Fruit fly (Drosophila melanogaster) whole organism, adult: ENCODE measurements around the gene CG14715.

ENCODE experiments used
- CG11617 ChIP-seq: fragments of 200-800 bp; sonication (Bioruptor generic); optimal IDR thresholded peaks from 2 replicates; lab custom pipeline; 2017; ENCODE audit warnings: mild to moderate bottlenecking, missing biosample characterization, missing genetic modification reagents, missing genetic modification characterization
- CG12768 ChIP-seq: fragments of 200-800 bp; sonication (Bioruptor generic); optimal IDR thresholded peaks from 2 replicates; lab custom pipeline; 2017; ENCODE audit warnings: missing biosample characterization, missing genetic modification characterization, mild to moderate bottlenecking, moderate library complexity, missing genetic modification reagents
- CG14711 ChIP-seq: fragments of 200-800 bp; sonication (Bioruptor generic); optimal IDR thresholded peaks from 2 replicates; lab custom pipeline; 2018; ENCODE audit warnings: missing biosample characterization, mild to moderate bottlenecking, missing genetic modification characterization, moderate library complexity
- CG1620 ChIP-seq: fragments of 200-800 bp; sonication (Bioruptor generic); optimal IDR thresholded peaks from 2 replicates; lab custom pipeline; 2016; ENCODE audit warnings: missing biosample characterization, missing genetic modification characterization
- CG33017 ChIP-seq: fragments of 200-800 bp; sonication (Bioruptor generic); optimal IDR thresholded peaks from 2 replicates; lab custom pipeline; 2018; ENCODE audit warnings: missing biosample characterization, mild to moderate bottlenecking, missing genetic modification characterization, moderate library complexity
- CG5204 ChIP-seq: fragments of 200-800 bp; sonication (Bioruptor generic); optimal IDR thresholded peaks from 2 replicates; lab custom pipeline; 2016; ENCODE audit warnings: missing biosample characterization, missing genetic modification characterization
- CG7045 ChIP-seq: fragments of 200-800 bp; sonication (Bioruptor generic); optimal IDR thresholded peaks from 2 replicates; lab custom pipeline; 2017; ENCODE audit warnings: missing biosample characterization, mild to moderate bottlenecking, missing genetic modification characterization
- CG7101 ChIP-seq: fragments of 200-800 bp; sonication (Bioruptor generic); optimal IDR thresholded peaks from 2 replicates; lab custom pipeline; 2018; ENCODE audit warnings: missing biosample characterization, mild to moderate bottlenecking, missing genetic modification characterization, moderate library complexity
- Clk ChIP-seq: fragments of 200-800 bp; sonication (Bioruptor generic); optimal IDR thresholded peaks from 2 replicates; lab custom pipeline; 2017; ENCODE audit warnings: missing biosample characterization, missing genetic modification characterization
- Crg-1 ChIP-seq: fragments of 200-800 bp; sonication (Bioruptor generic); optimal IDR thresholded peaks from 2 replicates; lab custom pipeline; 2016; ENCODE audit warnings: missing biosample characterization, missing genetic modification characterization
- Hr96 ChIP-seq: fragments of 200-800 bp; sonication (Bioruptor generic); optimal IDR thresholded peaks from 2 replicates; lab custom pipeline; 2016; ENCODE audit warnings: missing biosample characterization, missing genetic modification characterization
- Mnt ChIP-seq: fragments of 200-800 bp; sonication (Bioruptor generic); optimal IDR thresholded peaks from 2 replicates; lab custom pipeline; 2016; ENCODE audit warnings: missing biosample characterization, mild to moderate bottlenecking, missing genetic modification characterization
- bab1 ChIP-seq: fragments of 200-800 bp; sonication (Bioruptor generic); optimal IDR thresholded peaks from 3 replicates; lab custom pipeline; 2019; ENCODE audit warnings: missing biosample characterization, mild to moderate bottlenecking, missing genetic modification characterization, moderate library complexity
- cic ChIP-seq: fragments of 200-800 bp; sonication (Bioruptor generic); optimal IDR thresholded peaks from 2 replicates; lab custom pipeline; 2017; ENCODE audit warnings: missing biosample characterization, mild to moderate bottlenecking, missing genetic modification characterization, moderate library complexity
- cnc ChIP-seq, 2 experiments: fragments of >200 bp; optimal IDR thresholded peaks; 2 replicates each; lab custom pipeline; 2017
- kay ChIP-seq: fragments of 200-800 bp; sonication (Bioruptor generic); peaks from one replicate; lab custom pipeline; 2016; ENCODE audit warnings: missing biosample characterization, missing genetic modification characterization, borderline replicate concordance
- ovo ChIP-seq: fragments of 200-800 bp; sonication (Bioruptor generic); optimal IDR thresholded peaks from 2 replicates; lab custom pipeline; 2016; ENCODE audit warnings: missing biosample characterization, missing genetic modification characterization
- pad ChIP-seq: fragments of 200-800 bp; sonication (Bioruptor generic); optimal IDR thresholded peaks from 3 replicates; lab custom pipeline; 2017; ENCODE audit warnings: missing biosample characterization, missing genetic modification characterization, mild to moderate bottlenecking, moderate library complexity, missing genetic modification reagents
- tj ChIP-seq: fragments of 200-800 bp; sonication (Bioruptor generic); optimal IDR thresholded peaks from 3 replicates; lab custom pipeline; 2017; ENCODE audit warnings: missing biosample characterization, mild to moderate bottlenecking, missing genetic modification characterization, moderate library complexity
- toe ChIP-seq: fragments of 200-800 bp; sonication (Bioruptor generic); optimal IDR thresholded peaks from 2 replicates; lab custom pipeline; 2016; ENCODE audit warnings: missing biosample characterization, missing genetic modification characterization

Gene CG14715

DNA sequence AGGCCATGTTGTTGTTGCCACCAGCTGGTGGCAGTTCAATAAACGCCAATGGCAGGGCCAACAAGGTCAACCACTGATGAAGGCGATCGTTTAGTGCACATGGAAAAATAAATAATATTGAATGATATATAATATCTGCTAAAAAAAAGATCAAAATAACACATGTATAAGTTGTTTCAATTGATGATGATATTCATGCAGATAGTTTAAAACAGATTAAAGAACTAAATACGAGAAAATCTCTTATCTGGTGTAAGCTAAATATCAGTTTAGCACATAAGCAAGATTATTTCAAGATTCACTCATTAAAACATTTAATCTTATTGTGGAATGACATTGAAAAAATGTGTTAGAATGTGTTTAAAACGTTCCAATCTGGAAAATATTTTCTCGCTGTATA lies 10.6 kb upstream of the CG14715 start:
- TF ChIP-seq Mnt (GFP tag; lab: Kevin White, UChicago) (no peak), CG5204 (no peak), CG11617 (GFP tag; lab: Kevin White, UChicago) (no peak), CG7045 (GFP tag; lab: Kevin White, UChicago) (no peak)

DNA sequence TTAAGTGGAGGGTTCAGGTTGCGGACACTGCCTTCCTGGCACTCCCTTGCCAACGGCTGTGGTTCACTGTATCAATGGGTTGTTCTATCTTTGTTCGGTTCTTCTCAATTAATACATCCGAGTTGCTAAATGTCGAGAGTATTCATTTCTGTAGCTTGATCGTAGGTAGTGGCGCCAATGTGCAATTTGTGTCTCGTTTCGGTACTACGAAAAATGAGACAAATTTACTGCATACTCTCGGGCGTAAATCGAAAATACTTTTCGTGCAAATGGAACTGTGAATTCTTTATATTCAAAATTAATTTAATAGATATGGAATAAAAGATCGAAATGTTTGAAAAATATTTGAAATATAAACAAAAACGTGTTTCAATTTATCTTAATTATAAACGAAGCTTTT lies 8.5 kb upstream of the CG14715 start:
- TF ChIP-seq CG7101 (tag; lab: Kevin White, UChicago), result no peak
- TF ChIP-seq bab1, result peak; percentile 47

DNA sequence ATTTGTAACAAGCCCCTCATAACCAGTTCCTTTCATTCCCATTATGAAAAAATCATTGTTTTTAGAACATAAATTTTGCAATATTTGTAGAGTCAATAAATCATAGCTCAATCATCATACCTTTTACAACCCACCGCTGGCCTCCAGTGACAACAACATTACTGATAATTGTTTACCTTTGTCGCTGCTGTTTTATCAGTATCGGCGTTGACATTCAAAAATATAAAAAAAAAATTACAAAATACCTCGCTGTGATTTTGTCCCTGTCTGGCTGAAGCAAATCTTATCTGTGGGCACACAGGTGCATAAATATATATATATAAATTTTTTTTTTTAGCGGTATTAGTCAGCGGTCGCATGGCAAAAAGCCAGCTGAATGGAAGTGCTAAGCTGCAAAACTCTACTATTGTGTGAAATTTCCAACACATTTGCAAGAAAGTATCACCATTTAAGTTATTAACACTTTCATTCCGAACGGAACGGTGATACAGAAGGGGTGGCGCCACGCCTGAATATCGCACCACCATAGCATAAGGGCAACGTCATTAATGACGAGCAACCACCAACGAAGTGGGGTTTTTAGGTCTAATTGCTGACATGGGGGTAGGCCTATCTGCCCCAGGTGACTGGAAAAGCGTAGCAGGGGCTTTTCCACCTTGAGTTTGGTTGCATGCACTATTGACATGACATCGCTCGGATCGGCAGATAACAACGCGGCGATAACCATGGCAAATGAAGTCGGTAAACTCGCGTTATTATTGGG lies 7.9 kb upstream of the CG14715 start:
- peak; percentile 11 for TF ChIP-seq Mnt (GFP tag; lab: Kevin White, UChicago)
- TF ChIP-seq CG1620, result no peak
- peak; percentile 88 for TF ChIP-seq kay (GFP tag; lab: Kevin White, UChicago)
- TF ChIP-seq CG7045 (GFP tag; lab: Kevin White, UChicago), result peak; percentile 8
- peak; percentile 25 for TF ChIP-seq CG12768 (GFP tag; lab: Kevin White, UChicago)
- peak; percentile 53 for TF ChIP-seq cic (GFP tag; lab: Kevin White, UChicago)
- TF ChIP-seq pad, result no peak
- TF ChIP-seq Crg-1 (GFP tag; lab: Kevin White, UChicago), result no peak
- TF ChIP-seq bab1, result no peak

DNA sequence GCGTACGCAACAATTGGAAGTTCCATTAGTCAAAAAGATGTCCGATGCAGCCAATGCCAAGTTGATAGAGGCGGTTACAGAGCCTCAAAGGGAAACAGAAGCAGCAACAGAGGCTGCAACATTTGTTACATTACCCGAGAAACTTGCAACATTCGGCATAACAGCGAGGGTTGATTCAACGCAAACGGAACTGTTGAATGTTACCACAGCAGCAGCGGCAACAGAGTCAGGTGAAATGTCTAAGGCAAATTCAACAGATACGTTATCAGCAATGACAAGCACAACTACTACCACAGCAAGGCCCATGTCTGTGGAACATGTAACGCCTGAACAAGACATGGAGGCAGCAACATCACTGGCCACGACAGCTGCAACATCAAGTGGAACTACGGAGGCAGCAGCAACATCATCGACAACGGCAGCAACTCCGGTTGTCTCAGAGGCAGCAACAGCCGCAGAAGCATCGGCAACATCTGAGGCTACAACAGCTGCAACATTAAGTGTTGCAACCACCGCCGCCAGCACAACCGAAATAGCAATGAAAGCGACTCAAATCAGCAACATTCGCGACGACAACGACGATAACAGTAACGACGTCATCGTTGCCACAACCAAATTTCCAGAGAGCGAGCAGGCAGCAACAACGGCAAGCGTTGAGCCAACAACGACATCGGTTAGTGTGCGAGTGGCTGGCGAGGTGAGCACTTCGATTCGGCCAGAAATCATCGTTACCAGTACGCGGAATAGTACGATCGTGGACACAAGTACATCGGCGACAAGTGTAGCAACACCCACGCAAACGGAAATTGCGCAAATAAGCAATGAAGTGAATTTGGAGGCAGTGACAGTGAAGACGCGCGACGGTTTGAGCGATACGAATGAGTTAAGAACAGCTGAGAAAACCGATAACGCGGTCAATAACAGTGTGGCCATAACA lies 4.7 kb upstream of the CG14715 start:
- TF ChIP-seq bab1, result peak; percentile 2
- TF ChIP-seq CG5204, result no peak
- TF ChIP-seq cnc (optimal IDR thresholded peaks at IDR 0.05; lab: Kevin White, UChicago), result no peak

DNA sequence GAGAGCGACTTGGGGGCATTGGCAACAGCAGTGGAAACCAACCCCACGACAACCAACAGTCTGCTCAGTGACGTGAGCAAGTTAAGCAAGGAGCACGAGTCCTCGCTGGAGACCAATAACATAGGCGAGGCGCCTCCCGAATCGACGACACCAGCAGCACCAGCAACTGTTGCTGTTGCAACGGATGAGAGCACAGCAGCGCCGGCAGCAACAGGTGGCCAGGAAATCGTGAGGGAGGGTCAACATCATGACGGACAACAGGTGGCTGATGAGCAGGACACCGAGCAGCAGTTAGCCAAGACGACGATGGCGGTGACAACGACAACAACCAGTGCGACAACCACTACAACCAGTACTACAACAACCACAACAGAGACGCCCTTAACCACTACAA lies 4.1 kb upstream of the CG14715 start:
- TF ChIP-seq CG1620 (no peak), bab1 (no peak), pad (no peak), kay (GFP tag; lab: Kevin White, UChicago) (no peak), CG7045 (GFP tag; lab: Kevin White, UChicago) (no peak), Clk (GFP tag; lab: Kevin White, UChicago) (no peak), CG33017 (no peak), CG14711 (tag; lab: Kevin White, UChicago) (no peak), CG12768 (GFP tag; lab: Kevin White, UChicago) (no peak), ovo (GFP tag; lab: Kevin White, UChicago) (no peak)

DNA sequence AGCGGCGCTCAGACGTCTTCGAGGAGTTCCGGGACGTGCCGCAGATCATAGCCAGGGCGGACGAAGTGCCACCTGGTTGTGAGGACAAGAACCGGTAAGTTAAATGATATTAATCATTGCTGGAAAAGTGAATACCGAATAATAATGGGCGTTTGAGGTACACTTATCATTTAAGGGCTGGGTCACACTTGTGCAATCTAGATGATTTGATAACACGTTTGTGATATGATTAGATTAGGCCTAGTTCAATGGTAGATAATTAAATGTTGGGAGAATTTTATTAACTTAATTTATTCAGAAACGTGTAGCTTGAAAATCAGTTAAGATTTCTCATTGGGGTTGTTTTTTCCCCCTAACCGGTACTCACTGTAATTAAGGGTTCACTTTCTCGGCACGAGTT lies 3.1 kb upstream of the CG14715 start:
- no peak for TF ChIP-seq CG14711 (tag; lab: Kevin White, UChicago)
- TF ChIP-seq cic (GFP tag; lab: Kevin White, UChicago), result no peak
- no peak for TF ChIP-seq cnc (optimal IDR thresholded peaks at IDR 0.05; lab: Kevin White, UChicago)
- no peak for TF ChIP-seq CG33017
- TF ChIP-seq CG7045 (GFP tag; lab: Kevin White, UChicago), result no peak

DNA sequence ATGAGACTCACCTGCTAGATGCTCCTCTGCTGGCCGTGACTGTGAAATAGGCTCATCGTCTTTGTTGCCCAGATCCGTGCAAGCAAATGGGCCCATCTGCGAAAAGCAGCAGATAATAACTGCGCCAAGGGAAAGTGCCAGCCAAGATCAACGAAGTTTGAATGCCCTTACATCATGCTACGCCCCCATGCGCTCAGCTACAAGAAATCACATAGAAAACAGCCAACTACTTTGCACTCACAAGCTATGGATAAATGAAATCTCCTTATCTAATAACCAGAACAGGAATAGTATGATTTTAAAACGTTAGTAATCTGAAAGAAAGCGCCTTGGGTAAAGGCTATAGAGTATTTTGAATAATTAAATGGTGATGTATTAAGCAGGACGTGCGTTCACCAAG lies 2.2 kb upstream of the CG14715 start:
- TF ChIP-seq Mnt (GFP tag; lab: Kevin White, UChicago) (no peak), cic (GFP tag; lab: Kevin White, UChicago) (no peak), CG5204 (no peak), pad (no peak), Crg-1 (GFP tag; lab: Kevin White, UChicago) (no peak), toe (GFP tag; lab: Kevin White, UChicago) (no peak), Clk (GFP tag; lab: Kevin White, UChicago) (no peak), cnc (optimal IDR thresholded peaks at IDR 0.05; lab: Kevin White, UChicago) (no peak), ovo (GFP tag; lab: Kevin White, UChicago) (no peak)

DNA sequence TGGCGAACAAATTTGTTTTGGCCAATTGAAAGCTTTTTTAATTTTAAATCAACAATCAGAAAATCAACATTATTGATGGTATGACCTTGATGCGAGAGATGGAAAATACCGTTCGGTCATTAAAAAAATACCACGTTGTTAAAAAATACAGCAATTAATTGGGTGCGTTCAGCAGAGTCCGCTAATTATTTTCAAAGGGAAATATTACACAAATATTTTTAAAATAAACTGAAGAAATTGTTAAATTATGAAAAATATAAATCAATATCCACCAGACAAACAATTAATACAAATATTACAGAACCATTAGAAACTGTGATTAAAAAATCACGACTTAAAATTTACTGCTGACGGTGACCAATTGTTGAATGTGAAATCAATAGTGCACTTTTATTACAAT lies 4.0 kb downstream of the CG14715 start, which contains the start of gene CG18476:
TSS of gene CG18476 (minus strand) at position 101 of the 400 bp plus-strand sequence.
- TF ChIP-seq CG1620, result peak; percentile 86
- no peak for TF ChIP-seq CG5204
- TF ChIP-seq Clk (GFP tag; lab: Kevin White, UChicago), result peak; percentile 75
- peak; percentile 92 for TF ChIP-seq CG12768 (GFP tag; lab: Kevin White, UChicago)
- TF ChIP-seq kay (GFP tag; lab: Kevin White, UChicago), result no peak
- peak; percentile 7 for TF ChIP-seq cic (GFP tag; lab: Kevin White, UChicago)
- peak; percentile 95 for TF ChIP-seq CG33017
- no peak for TF ChIP-seq cnc (optimal IDR thresholded peaks at IDR 0.05; lab: Kevin White, UChicago)
- peak; percentile 81 for TF ChIP-seq pad
- TF ChIP-seq ovo (GFP tag; lab: Kevin White, UChicago), result peak; percentile 34
- TF ChIP-seq CG14711 (tag; lab: Kevin White, UChicago), result peak; percentile 95
- no peak for TF ChIP-seq toe (GFP tag; lab: Kevin White, UChicago)
- peak; percentile 96 for TF ChIP-seq CG7101 (tag; lab: Kevin White, UChicago)
- peak; percentile 70 for TF ChIP-seq Mnt (GFP tag; lab: Kevin White, UChicago)
- TF ChIP-seq CG7045 (GFP tag; lab: Kevin White, UChicago), result peak; percentile 88
- peak; percentile 88 for TF ChIP-seq CG11617 (GFP tag; lab: Kevin White, UChicago)
- peak; percentile 85 for TF ChIP-seq tj
- peak; percentile 58 for TF ChIP-seq Hr96 (GFP tag; lab: Kevin White, UChicago)
- peak; percentile 97 for TF ChIP-seq bab1
- peak; percentile 69 for TF ChIP-seq Crg-1 (GFP tag; lab: Kevin White, UChicago)
